Fruit fly (Drosophila melanogaster) whole organism, wandering third instar larva: ENCODE results near the gene CG7766.

ENCODE experiments used
- Abd-B ChIP-seq: fragments of >200 bp; optimal IDR thresholded peaks from 2 replicates; lab custom pipeline; 2017; ENCODE audit warnings: missing biosample characterization, missing genetic modification characterization
- CG32264 ChIP-seq: fragments of 200-800 bp; sonication (Bioruptor generic); optimal IDR thresholded peaks from 2 replicates; lab custom pipeline; 2016; ENCODE audit warnings: missing biosample characterization, missing genetic modification characterization
- CG9705 ChIP-seq: fragments of 200-800 bp; sonication (Bioruptor generic); optimal IDR thresholded peaks from 2 replicates; lab custom pipeline; 2018; ENCODE audit warnings: missing biosample characterization, mild to moderate bottlenecking, missing genetic modification characterization
- CrebA ChIP-seq: fragments of 200-800 bp; sonication (Bioruptor generic); optimal IDR thresholded peaks from 2 replicates; lab custom pipeline; 2016; ENCODE audit warnings: missing biosample characterization, mild to moderate bottlenecking, missing genetic modification characterization, borderline replicate concordance
- Dfd ChIP-seq: fragments of >200 bp; optimal IDR thresholded peaks from 2 replicates; lab custom pipeline; 2017; ENCODE audit warnings: missing biosample characterization, missing genetic modification characterization
- Dif ChIP-seq: fragments of 200-275, 200-300 bp; sonication (Bioruptor generic); optimal IDR thresholded peaks from 2 replicates; lab custom pipeline; 2018; ENCODE audit warnings: missing biosample characterization, missing genetic modification characterization; ENCODE audit not compliant: partially characterized antibody
- GATAd ChIP-seq: sonication (Bioruptor generic); optimal IDR thresholded peaks from 2 replicates; lab custom pipeline; 2016; ENCODE audit warnings: missing biosample characterization, missing genetic modification characterization
- HLH106 ChIP-seq: fragments of 200-800 bp; optimal IDR thresholded peaks from 3 replicates; lab custom pipeline; 2019; ENCODE audit warnings: missing biosample characterization, mild to moderate bottlenecking, missing genetic modification characterization, moderate library complexity
- Hnf4 ChIP-seq: fragments of 200-800 bp; sonication (Bioruptor generic); optimal IDR thresholded peaks from 2 replicates; lab custom pipeline; 2016; ENCODE audit warnings: missing biosample characterization, mild to moderate bottlenecking, missing genetic modification characterization
- Hr78 ChIP-seq: fragments of >200 bp; optimal IDR thresholded peaks from 2 replicates; lab custom pipeline; 2017; ENCODE audit warnings: missing biosample characterization, missing genetic modification characterization
- Hr83 ChIP-seq: fragments of 200-300 bp; sonication (Bioruptor generic); optimal IDR thresholded peaks from 2 replicates; lab custom pipeline; 2016; ENCODE audit warnings: missing biosample characterization, mild to moderate bottlenecking, missing genetic modification characterization, moderate library complexity; ENCODE audit not compliant: poor library complexity, severe bottlenecking
- Jra ChIP-seq: sonication (Bioruptor generic); optimal IDR thresholded peaks from 2 replicates; lab custom pipeline; 2016; ENCODE audit warnings: missing biosample characterization, missing genetic modification characterization
- Mio ChIP-seq: sonication (Bioruptor generic); optimal IDR thresholded peaks from 2 replicates; lab custom pipeline; 2016; ENCODE audit warnings: missing biosample characterization, missing genetic modification characterization
- Myc ChIP-seq: fragments of >200 bp; optimal IDR thresholded peaks from 2 replicates; lab custom pipeline; 2017
- N ChIP-seq: fragments of >200 bp; optimal IDR thresholded peaks from 2 replicates; lab custom pipeline; 2018; ENCODE audit warnings: missing biosample characterization, missing external identifiers, missing genetic modification characterization
- OdsH ChIP-seq: fragments of 200-800 bp; sonication (Bioruptor generic); optimal IDR thresholded peaks from 2 replicates; lab custom pipeline; 2016; ENCODE audit warnings: missing biosample characterization, mild to moderate bottlenecking, missing genetic modification characterization
- Rel ChIP-seq, 2 experiments: fragments of 200-800 bp; sonication (Bioruptor generic) in 1 of 2; optimal IDR thresholded peaks; 2 replicates in 1 of 2; 3 replicates in 1 of 2; lab custom pipeline; 2016 to 2019; ENCODE audit warnings: mild to moderate bottlenecking in 2 of 2, missing biosample characterization in 2 of 2, missing genetic modification characterization in 2 of 2, moderate library complexity in 1 of 2
- Sp1 ChIP-seq: fragments of 200-800 bp; sonication (Bioruptor generic); optimal IDR thresholded peaks from 3 replicates; lab custom pipeline; 2019; ENCODE audit warnings: missing biosample characterization, mild to moderate bottlenecking, missing genetic modification characterization, moderate library complexity
- Vsx2 ChIP-seq: fragments of 200-300, 225-300 bp; sonication (Bioruptor generic); optimal IDR thresholded peaks from 2 replicates; lab custom pipeline; 2018; ENCODE audit warnings: missing biosample characterization, missing genetic modification characterization; ENCODE audit not compliant: partially characterized antibody
- br ChIP-seq: fragments of 200-800 bp; sonication (Bioruptor generic); optimal IDR thresholded peaks from 2 replicates; lab custom pipeline; 2016; ENCODE audit warnings: missing biosample characterization, missing genetic modification characterization
- brk ChIP-seq: fragments of 200-800 bp; sonication (Bioruptor generic); optimal IDR thresholded peaks from 2 replicates; lab custom pipeline; 2016; ENCODE audit warnings: missing biosample characterization, mild to moderate bottlenecking, missing genetic modification characterization
- dl ChIP-seq, 2 experiments: fragments of 175-275, 200-275 bp in 1 of 2; fragments of 200-275 bp in 1 of 2; sonication (Bioruptor generic); optimal IDR thresholded peaks; lab custom pipeline; 2018; ENCODE audit warnings: mild to moderate bottlenecking in 2 of 2, missing biosample characterization in 2 of 2, missing genetic modification characterization in 2 of 2, moderate library complexity in 2 of 2; ENCODE audit not compliant: partially characterized antibody in 2 of 2, insufficient read depth in 1 of 2
- dmrt93B ChIP-seq: fragments of 200-800 bp; sonication (Bioruptor generic); optimal IDR thresholded peaks from 2 replicates; lab custom pipeline; 2018; ENCODE audit warnings: missing biosample characterization, mild to moderate bottlenecking, missing genetic modification characterization
- dsf ChIP-seq: sonication (Bioruptor generic); optimal IDR thresholded peaks from 2 replicates; lab custom pipeline; 2016; ENCODE audit warnings: missing biosample characterization, missing genetic modification characterization, borderline replicate concordance
- ey ChIP-seq: fragments of 200-800 bp; sonication (Bioruptor generic); optimal IDR thresholded peaks from 2 replicates; lab custom pipeline; 2016; ENCODE audit warnings: missing biosample characterization, missing genetic modification characterization
- foxo ChIP-seq, 2 experiments: fragments of 200-800 bp; sonication (Bioruptor generic); optimal IDR thresholded peaks; 2 replicates in 1 of 2; 3 replicates in 1 of 2; lab custom pipeline; 2016 to 2017; ENCODE audit warnings: missing biosample characterization in 2 of 2, missing genetic modification characterization in 2 of 2
- fru ChIP-seq: fragments of 200-800 bp; sonication (Bioruptor generic); optimal IDR thresholded peaks from 3 replicates; lab custom pipeline; 2016; ENCODE audit warnings: missing biosample characterization, mild to moderate bottlenecking, missing genetic modification characterization
- h ChIP-seq: fragments of 200-800 bp; sonication (Bioruptor generic); optimal IDR thresholded peaks from 3 replicates; lab custom pipeline; 2016; ENCODE audit warnings: missing biosample characterization, mild to moderate bottlenecking, missing genetic modification characterization
- jim ChIP-seq: fragments of 175-275, 200-325 bp; sonication (Bioruptor generic); optimal IDR thresholded peaks from 2 replicates; lab custom pipeline; 2016; ENCODE audit warnings: missing biosample characterization, mild to moderate bottlenecking, missing genetic modification characterization
- lola ChIP-seq: fragments of >200 bp; optimal IDR thresholded peaks from 2 replicates; lab custom pipeline; 2017; ENCODE audit warnings: missing biosample characterization, missing genetic modification characterization
- pan ChIP-seq: fragments of >200 bp; optimal IDR thresholded peaks from 2 replicates; lab custom pipeline; 2017
- psq ChIP-seq: fragments of 200-800 bp; sonication (Bioruptor generic); optimal IDR thresholded peaks from 3 replicates; lab custom pipeline; 2017; ENCODE audit warnings: missing biosample characterization, mild to moderate bottlenecking, missing genetic modification characterization, moderate library complexity
- rgr ChIP-seq: fragments of 200-800 bp; sonication (Bioruptor generic); optimal IDR thresholded peaks from 3 replicates; lab custom pipeline; 2016; ENCODE audit warnings: missing biosample characterization, mild to moderate bottlenecking, missing genetic modification characterization
- sage ChIP-seq: fragments of 200-800 bp; sonication (Bioruptor generic); optimal IDR thresholded peaks from 2 replicates; lab custom pipeline; 2016; ENCODE audit warnings: missing biosample characterization, mild to moderate bottlenecking, missing genetic modification characterization
- sv ChIP-seq: fragments of 200-800 bp; sonication (Bioruptor generic); optimal IDR thresholded peaks from 3 replicates; lab custom pipeline; 2016; ENCODE audit warnings: missing biosample characterization, missing genetic modification characterization
- tai ChIP-seq: sonication (Bioruptor generic); optimal IDR thresholded peaks from 2 replicates; lab custom pipeline; 2016; ENCODE audit warnings: missing biosample characterization, missing genetic modification characterization
- usp ChIP-seq: fragments of >200 bp; optimal IDR thresholded peaks from 2 replicates; lab custom pipeline; 2017; ENCODE audit warnings: missing biosample characterization, missing genetic modification characterization
- woc ChIP-seq: sonication (Bioruptor generic); optimal IDR thresholded peaks from 2 replicates; lab custom pipeline; 2016; ENCODE audit warnings: missing biosample characterization, mild to moderate bottlenecking, missing genetic modification characterization

CG7766 gene

DNA sequence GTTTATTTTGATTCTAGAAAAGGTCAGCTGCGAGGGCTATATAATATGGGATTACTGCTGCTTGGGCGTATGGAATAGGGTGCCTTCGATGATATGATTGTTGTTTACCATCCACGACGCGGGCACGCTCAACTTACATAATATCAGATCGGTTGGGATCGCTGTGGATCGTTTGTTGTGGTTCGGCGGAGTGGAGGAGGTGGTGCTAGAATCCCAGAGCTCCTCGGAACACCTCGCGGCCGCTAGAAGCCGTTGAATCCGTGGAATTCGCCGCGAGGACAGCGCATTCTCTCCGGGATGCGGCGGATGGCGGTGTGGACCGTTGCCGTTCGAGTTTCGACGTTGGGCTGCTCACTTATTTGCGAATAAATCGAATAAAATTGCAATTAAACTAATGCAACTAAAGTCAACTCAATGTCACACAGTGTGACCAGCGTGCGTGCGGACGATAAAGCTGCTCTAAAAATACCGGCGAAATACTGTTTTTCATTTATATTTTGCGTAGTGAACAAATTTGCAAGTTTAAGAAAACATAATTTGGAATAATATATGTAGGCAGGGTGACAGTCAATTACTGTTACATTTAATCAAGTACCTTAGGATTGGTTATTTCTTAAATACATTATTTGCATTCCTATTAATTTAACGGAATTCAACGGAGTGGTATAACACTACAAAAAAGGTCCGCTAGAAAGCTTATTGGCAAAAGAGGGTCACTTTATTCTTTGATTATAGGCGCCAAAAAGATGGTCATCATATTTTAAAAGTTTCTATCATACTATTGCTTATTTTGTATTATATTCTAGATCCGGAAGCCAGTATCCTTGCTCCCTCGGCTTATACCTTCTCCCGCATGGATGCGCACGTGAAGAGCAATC lies at the start of gene CG7766:
Gene CG7766, minus strand, starts transcription at position 432 of the 878 bp plus-strand sequence.
- TF ChIP-seq Dfd (GFP tag; lab: Kevin White, UChicago), result no peak
- no peak for TF ChIP-seq Hnf4 (GFP tag; lab: Kevin White, UChicago)
- no peak for TF ChIP-seq Sp1 (GFP tag; lab: Kevin White, UChicago)
- TF ChIP-seq h (GFP tag; lab: Kevin White, UChicago), result no peak
- TF ChIP-seq Hr78 (GFP tag; lab: Kevin White, UChicago), result no peak
- no peak for TF ChIP-seq Jra (GFP tag; lab: Kevin White, UChicago)
- TF ChIP-seq OdsH, result no peak
- no peak for TF ChIP-seq dmrt93B (GFP tag; lab: Kevin White, UChicago)
- TF ChIP-seq Myc (lab: Kevin White, UChicago), result no peak

DNA sequence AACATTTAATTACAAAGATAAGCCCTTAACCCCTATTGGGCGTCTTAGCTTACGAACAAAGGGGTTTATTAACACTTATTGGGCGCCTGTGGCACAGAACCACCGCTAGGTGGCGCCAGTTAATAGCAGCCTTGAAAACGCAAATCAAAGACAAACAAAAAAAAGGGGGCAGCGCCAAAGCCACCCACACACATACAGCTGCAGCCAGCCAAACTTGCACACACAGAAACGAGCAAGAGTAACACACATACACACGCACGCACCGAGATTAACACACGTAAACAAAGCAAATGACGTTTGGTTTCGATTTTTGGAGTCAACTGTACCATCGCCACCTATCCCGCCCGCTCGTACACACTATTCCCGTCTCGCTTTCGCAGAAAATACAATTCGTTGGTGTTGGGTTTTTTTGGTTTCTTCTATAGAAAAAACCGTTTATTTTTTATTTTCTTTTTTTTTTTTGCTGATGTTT lies 48.6 kb upstream of the CG7766 start:
- TF ChIP-seq Sp1 (GFP tag; lab: Kevin White, UChicago) (peak; percentile 51), brk (GFP tag; lab: Kevin White, UChicago) (no peak), dl (GFP tag; optimal IDR thresholded peaks at IDR 0.05; lab: Kevin White, UChicago; ENCODE audit: insufficient read depth in 1 of 2, partially characterized antibody in 2 of 2) (peak in 1 of 2 experiments; percentile 41), rgr (GFP tag; lab: Kevin White, UChicago) (peak; percentile 52), jim (GFP tag; lab: Kevin White, UChicago) (peak; percentile 88), lola (GFP tag; lab: Kevin White, UChicago) (no peak), tai (no peak), br (GFP tag; lab: Kevin White, UChicago) (no peak), psq (GFP tag; lab: Kevin White, UChicago) (peak; percentile 41), N (GFP tag; lab: Kevin White, UChicago) (peak; percentile 65), usp (no peak), dsf (GFP tag; lab: Kevin White, UChicago) (no peak), HLH106 (peak; percentile 42), Vsx2 (GFP tag; lab: Kevin White, UChicago) (no peak), GATAd (GFP tag; lab: Kevin White, UChicago) (no peak), CG9705 (no peak), Hnf4 (GFP tag; lab: Kevin White, UChicago) (no peak), fru (GFP tag; lab: Kevin White, UChicago) (peak; percentile 65), OdsH (no peak), Rel (GFP tag; optimal IDR thresholded peaks at IDR 0.05; lab: Kevin White, UChicago) (peak; percentile 42), Rel (tag; optimal IDR thresholded peaks at IDR 0.05; lab: Kevin White, UChicago) (peak; percentile 69), h (GFP tag; lab: Kevin White, UChicago) (peak; percentile 61), dmrt93B (GFP tag; lab: Kevin White, UChicago) (no peak), CrebA (GFP tag; lab: Kevin White, UChicago) (no peak), sv (peak; percentile 24), Dfd (GFP tag; lab: Kevin White, UChicago) (no peak), Jra (GFP tag; lab: Kevin White, UChicago) (peak; percentile 47), Dif (GFP tag; lab: Kevin White, UChicago) (no peak), ey (GFP tag; lab: Kevin White, UChicago) (peak; percentile 9), Myc (lab: Kevin White, UChicago) (no peak), Abd-B (GFP tag; lab: Kevin White, UChicago) (no peak), Mio (no peak), foxo (GFP tag; optimal IDR thresholded peaks at IDR 0.05; lab: Kevin White, UChicago) (peak in 1 of 2 experiments; percentile 54), Hr78 (GFP tag; lab: Kevin White, UChicago) (no peak), woc (GFP tag; lab: Kevin White, UChicago) (peak; percentile 48), CG32264 (GFP tag; lab: Kevin White, UChicago) (no peak), sage (GFP tag; lab: Kevin White, UChicago) (no peak), Hr83 (GFP tag; lab: Kevin White, UChicago) (peak; percentile 84), pan (lab: Kevin White, UChicago) (no peak)
- TF ChIP-seq, all 38 proteins: peak for 16
